5 fruit fly cellular contexts compared by ENCODE assay signal in the genomic region with DNA sequence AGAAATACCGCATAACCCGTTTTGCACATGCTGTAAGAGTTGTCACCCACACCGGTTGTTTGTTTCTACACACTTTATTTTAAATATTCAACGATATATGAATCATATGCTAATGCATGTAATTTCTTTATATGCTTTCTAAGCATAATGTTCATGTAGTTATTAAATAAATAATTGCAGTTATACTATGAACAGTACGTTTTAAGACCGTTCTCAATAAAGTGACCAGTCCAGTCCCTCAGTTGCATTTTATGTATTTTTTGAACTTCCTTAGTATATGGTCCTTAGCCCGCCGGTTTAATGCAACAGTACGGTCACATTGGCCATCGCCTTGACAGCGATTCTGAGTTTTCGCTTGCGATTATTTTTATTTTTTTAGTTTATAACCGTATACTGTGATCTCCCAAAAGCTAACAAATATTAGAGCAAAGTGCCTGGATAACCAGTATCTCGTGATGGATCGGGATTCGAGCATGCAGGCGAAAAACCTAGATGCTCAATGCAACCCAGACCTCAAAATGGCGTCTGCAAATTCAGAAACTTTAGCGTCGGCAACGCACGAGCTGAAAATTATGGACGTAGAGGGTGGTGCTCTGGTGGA.
TF ChIP-seq lines count a peak whose summit lies in the region.

TSS of gene Ravus (minus strand) at position 1 of the 601 bp plus-strand sequence.

- TF ChIP-seq CTCF in whole organism, embryonic (GFP tag; optimal IDR thresholded peaks at IDR 0.05; lab: Kevin White, UChicago), result no peak

TF ChIP-seq in whole organism, adult, 20 proteins besides CTCF, POLR2A, EP300 and RAD21:
- peak; percentile 66 for TF ChIP-seq CG5204 (GFP tag; optimal IDR thresholded peaks at IDR 0.05; lab: Kevin White, UChicago)
- TF ChIP-seq CG11617 (GFP tag; optimal IDR thresholded peaks at IDR 0.05; lab: Kevin White, UChicago), result peak; percentile 42
- peak; percentile 96 for TF ChIP-seq CG14711 (tag; optimal IDR thresholded peaks at IDR 0.05; lab: Kevin White, UChicago)
- peak; percentile 76 for TF ChIP-seq toe (GFP tag; optimal IDR thresholded peaks at IDR 0.05; lab: Kevin White, UChicago)
- peak; percentile 45 for TF ChIP-seq CG33017 (tag; optimal IDR thresholded peaks at IDR 0.05; lab: Kevin White, UChicago)
- TF ChIP-seq Hr96 (GFP tag; optimal IDR thresholded peaks at IDR 0.05; lab: Kevin White, UChicago), result peak; percentile 38
- TF ChIP-seq ovo (GFP tag; optimal IDR thresholded peaks at IDR 0.05; lab: Kevin White, UChicago), result no peak
- peak; percentile 21 for TF ChIP-seq pad (GFP tag; optimal IDR thresholded peaks at IDR 0.05; lab: Kevin White, UChicago)
- peak; percentile 51 for TF ChIP-seq Mnt (GFP tag; optimal IDR thresholded peaks at IDR 0.05; lab: Kevin White, UChicago)
- peak; percentile 19 for TF ChIP-seq CG7045 (GFP tag; optimal IDR thresholded peaks at IDR 0.05; lab: Kevin White, UChicago)
- TF ChIP-seq bab1 (GFP tag; optimal IDR thresholded peaks at IDR 0.05; lab: Kevin White, UChicago), result peak; percentile 49
- TF ChIP-seq cic (GFP tag; optimal IDR thresholded peaks at IDR 0.05; lab: Kevin White, UChicago), result no peak
- TF ChIP-seq tj (GFP tag; optimal IDR thresholded peaks at IDR 0.05; lab: Kevin White, UChicago), result peak; percentile 14
- peak; percentile 58 for TF ChIP-seq CG7101 (tag; optimal IDR thresholded peaks at IDR 0.05; lab: Kevin White, UChicago)
- no peak for TF ChIP-seq kay (GFP tag; lab: Kevin White, UChicago; ENCODE audit: borderline replicate concordance)
TF ChIP-seq in whole organism, adult: peak in this region for 12.

TF ChIP-seq in whole organism, embryonic, 481 proteins besides CTCF, POLR2A, EP300 and RAD21 (continues in another document):
- TF ChIP-seq CG8089 (GFP tag; optimal IDR thresholded peaks at IDR 0.05; lab: Kevin White, UChicago), result no peak
- TF ChIP-seq CG12236 (GFP tag; optimal IDR thresholded peaks at IDR 0.05; lab: Kevin White, UChicago), result no peak
- no peak for TF ChIP-seq Jarid2 (GFP tag; optimal IDR thresholded peaks at IDR 0.05; lab: Kevin White, UChicago)
- no peak for TF ChIP-seq schlank (tag; optimal IDR thresholded peaks at IDR 0.05; lab: Kevin White, UChicago)
- TF ChIP-seq Gug (GFP tag; IDR thresholded peaks at IDR 0.05; lab: Robert Waterston, UW), result 0 out of 4 replicates have a peak, but pooled peaks have one; percentile 15
- peak; percentile 35 for TF ChIP-seq CG1602 (GFP tag; optimal IDR thresholded peaks at IDR 0.05; lab: Kevin White, UChicago)
- TF ChIP-seq salm (tag; optimal IDR thresholded peaks at IDR 0.05; lab: Kevin White, UChicago), result no peak
- TF ChIP-seq grn (GFP tag; optimal IDR thresholded peaks at IDR 0.05; lab: Kevin White, UChicago), result no peak
- no peak for TF ChIP-seq CG18599 (GFP tag; optimal IDR thresholded peaks at IDR 0.05; lab: Kevin White, UChicago)
- peak; percentile 79 for TF ChIP-seq CoRest (tag; optimal IDR thresholded peaks at IDR 0.05; lab: Kevin White, UChicago)
- no peak for TF ChIP-seq CG17328 (GFP tag; IDR thresholded peaks at IDR 0.05; lab: Robert Waterston, UW)
- TF ChIP-seq CG16815 (GFP tag; optimal IDR thresholded peaks at IDR 0.05; lab: Kevin White, UChicago), result peak; percentile 13
- no peak for TF ChIP-seq vfl (GFP tag; optimal IDR thresholded peaks at IDR 0.05; lab: Kevin White, UChicago)
- no peak for TF ChIP-seq Hr39 (optimal IDR thresholded peaks at IDR 0.05; lab: Kevin White, UChicago)
- peak; percentile 73 for TF ChIP-seq E2f2 (GFP tag; IDR thresholded peaks at IDR 0.05; lab: Robert Waterston, UW)
- no peak for TF ChIP-seq cwo (GFP tag; optimal IDR thresholded peaks at IDR 0.05; lab: Kevin White, UChicago)
- peak in 1 of 2 experiments; percentile 27 for TF ChIP-seq bsh (GFP tag; optimal IDR thresholded peaks at IDR 0.05; lab: Kevin White, UChicago)

TF ChIP-seq in whole organism, prepupa, 60 proteins besides CTCF, POLR2A, EP300 and RAD21 (continues in another document):
- no peak for TF ChIP-seq pdm3 (GFP tag; optimal IDR thresholded peaks at IDR 0.05; lab: Kevin White, UChicago)
- TF ChIP-seq lz (GFP tag; optimal IDR thresholded peaks at IDR 0.05; lab: Kevin White, UChicago), result no peak
- TF ChIP-seq CG11762 (GFP tag; optimal IDR thresholded peaks at IDR 0.05; lab: Kevin White, UChicago; ENCODE audit: insufficient read depth), result peak; percentile 34
- peak; percentile 30; the same call in 1 of the 3 replicates for TF ChIP-seq eg (GFP tag; IDR thresholded peaks at IDR 0.05; lab: Robert Waterston, UW)
- TF ChIP-seq CG16779 (tag; optimal IDR thresholded peaks at IDR 0.05; lab: Kevin White, UChicago), result no peak
- no peak for TF ChIP-seq spab (GFP tag; optimal IDR thresholded peaks at IDR 0.05; lab: Kevin White, UChicago)
- TF ChIP-seq OdsH (GFP tag; optimal IDR thresholded peaks at IDR 0.05; lab: Kevin White, UChicago), result no peak
- TF ChIP-seq achi (GFP tag; optimal IDR thresholded peaks at IDR 0.05; lab: Kevin White, UChicago), result peak; percentile 72
- no peak for TF ChIP-seq CG8632 (GFP tag; optimal IDR thresholded peaks at IDR 0.05; lab: Kevin White, UChicago)
- TF ChIP-seq CG10669 (GFP tag; optimal IDR thresholded peaks at IDR 0.05; lab: Kevin White, UChicago), result no peak
- peak; percentile 42 for TF ChIP-seq Ets96B (tag; optimal IDR thresholded peaks at IDR 0.05; lab: Kevin White, UChicago)
- no peak for TF ChIP-seq net (GFP tag; optimal IDR thresholded peaks at IDR 0.05; lab: Kevin White, UChicago)
- TF ChIP-seq CG8319 (GFP tag; optimal IDR thresholded peaks at IDR 0.05; lab: Kevin White, UChicago), result no peak
- no peak for TF ChIP-seq dsx (GFP tag; optimal IDR thresholded peaks at IDR 0.05; lab: Kevin White, UChicago; ENCODE audit: poor library complexity, severe bottlenecking)
- TF ChIP-seq Met (GFP tag; optimal IDR thresholded peaks at IDR 0.05; lab: Kevin White, UChicago), result no peak
- no peak for TF ChIP-seq CG8119 (GFP tag; IDR thresholded peaks at IDR 0.05; lab: Robert Waterston, UW)
- no peak for TF ChIP-seq Blimp-1 (GFP tag; optimal IDR thresholded peaks at IDR 0.05; lab: Kevin White, UChicago)
- TF ChIP-seq CG10631 (GFP tag; optimal IDR thresholded peaks at IDR 0.05; lab: Kevin White, UChicago), result no peak

TF ChIP-seq in whole organism, pupa, 21 proteins besides CTCF, POLR2A, EP300 and RAD21:
- no peak for TF ChIP-seq CG12605 (GFP tag; IDR thresholded peaks at IDR 0.05; lab: Robert Waterston, UW)
- no peak for TF ChIP-seq Pif1A (GFP tag; optimal IDR thresholded peaks at IDR 0.05; lab: Kevin White, UChicago)
- 0 out of 2 replicates have a peak, but pooled peaks have one; percentile 30 for TF ChIP-seq CG32121 (GFP tag; IDR thresholded peaks at IDR 0.05; lab: Robert Waterston, UW)
- TF ChIP-seq CG9948 (tag; optimal IDR thresholded peaks at IDR 0.05; lab: Kevin White, UChicago), result peak; percentile 46
- peak; percentile 70 for TF ChIP-seq CG15710 (tag; optimal IDR thresholded peaks at IDR 0.05; lab: Kevin White, UChicago)
- TF ChIP-seq Pif1B (GFP tag; optimal IDR thresholded peaks at IDR 0.05; lab: Kevin White, UChicago), result no peak
- peak; percentile 43 for TF ChIP-seq Snoo (tag; optimal IDR thresholded peaks at IDR 0.05; lab: Kevin White, UChicago)
- peak; percentile 22 for TF ChIP-seq CG17806 (tag; optimal IDR thresholded peaks at IDR 0.05; lab: Kevin White, UChicago)
- TF ChIP-seq fd96Ca (GFP tag; IDR thresholded peaks at IDR 0.05; lab: Robert Waterston, UW), result no peak
- TF ChIP-seq CG8159 (tag; optimal IDR thresholded peaks at IDR 0.05; lab: Kevin White, UChicago), result peak; percentile 47
- TF ChIP-seq CG14655 (GFP tag; optimal IDR thresholded peaks at IDR 0.05; lab: Kevin White, UChicago), result no peak
- TF ChIP-seq EcR (GFP tag; optimal IDR thresholded peaks at IDR 0.05; lab: Kevin White, UChicago), result no peak
- no peak for TF ChIP-seq D1 (tag; optimal IDR thresholded peaks at IDR 0.05; lab: Kevin White, UChicago)

TF ChIP-seq in whole organism, wandering third instar larva, 38 proteins besides CTCF, POLR2A, EP300 and RAD21:
- TF ChIP-seq lola (GFP tag; optimal IDR thresholded peaks at IDR 0.05; lab: Kevin White, UChicago) (no peak), sage (GFP tag; optimal IDR thresholded peaks at IDR 0.05; lab: Kevin White, UChicago) (no peak), usp (GFP tag; optimal IDR thresholded peaks at IDR 0.05; lab: Kevin White, UChicago) (no peak), brk (GFP tag; optimal IDR thresholded peaks at IDR 0.05; lab: Kevin White, UChicago) (no peak), fru (GFP tag; optimal IDR thresholded peaks at IDR 0.05; lab: Kevin White, UChicago) (no peak), sv (GFP tag; optimal IDR thresholded peaks at IDR 0.05; lab: Kevin White, UChicago) (peak; percentile 46), dmrt93B (GFP tag; optimal IDR thresholded peaks at IDR 0.05; lab: Kevin White, UChicago) (no peak), Rel (GFP tag; optimal IDR thresholded peaks at IDR 0.05; lab: Kevin White, UChicago) (no peak), Rel (tag; optimal IDR thresholded peaks at IDR 0.05; lab: Kevin White, UChicago) (peak; percentile 29), OdsH (GFP tag; optimal IDR thresholded peaks at IDR 0.05; lab: Kevin White, UChicago) (peak; percentile 50), br (GFP tag; optimal IDR thresholded peaks at IDR 0.05; lab: Kevin White, UChicago) (peak; percentile 41), rgr (GFP tag; optimal IDR thresholded peaks at IDR 0.05; lab: Kevin White, UChicago) (peak; percentile 70), psq (GFP tag; optimal IDR thresholded peaks at IDR 0.05; lab: Kevin White, UChicago) (peak; percentile 38), Myc (optimal IDR thresholded peaks at IDR 0.05; lab: Kevin White, UChicago) (peak; percentile 42), foxo (GFP tag; optimal IDR thresholded peaks at IDR 0.05; lab: Kevin White, UChicago) (peak in 1 of 2 experiments; percentile 65), pan (optimal IDR thresholded peaks at IDR 0.05; lab: Kevin White, UChicago) (no peak), dl (GFP tag; optimal IDR thresholded peaks at IDR 0.05; lab: Kevin White, UChicago; ENCODE audit: insufficient read depth in 1 of 2, partially characterized antibody in 2 of 2) (no peak), CG9705 (GFP tag; optimal IDR thresholded peaks at IDR 0.05; lab: Kevin White, UChicago) (peak; percentile 68), Dif (GFP tag; optimal IDR thresholded peaks at IDR 0.05; lab: Kevin White, UChicago; ENCODE audit: partially characterized antibody) (no peak), Sp1 (GFP tag; optimal IDR thresholded peaks at IDR 0.05; lab: Kevin White, UChicago) (peak; percentile 66), ey (GFP tag; optimal IDR thresholded peaks at IDR 0.05; lab: Kevin White, UChicago) (peak; percentile 59), CG32264 (GFP tag; optimal IDR thresholded peaks at IDR 0.05; lab: Kevin White, UChicago) (no peak), Vsx2 (GFP tag; optimal IDR thresholded peaks at IDR 0.05; lab: Kevin White, UChicago; ENCODE audit: partially characterized antibody) (no peak), HLH106 (tag; optimal IDR thresholded peaks at IDR 0.05; lab: Kevin White, UChicago) (peak; percentile 75)
